Worm (Caenorhabditis elegans): ENCODE measurements around the gene dhs-16.

Gene dhs-16

ce11 chrV:5939503-5940072, 44.0 kb upstream of the dhs-16 start, which contains the start of gene syf-3 (continued):
- peak; percentile 99 to 100 for TF ChIP-seq lin-35 (GFP tag; optimal IDR thresholded peaks at IDR 0.05)
- no peak for TF ChIP-seq tlp-1 (tag; optimal IDR thresholded peaks at IDR 0.05)
- no peak for TF ChIP-seq fkh-10 (GFP tag; optimal IDR thresholded peaks at IDR 0.05)
- TF ChIP-seq unc-130 (tag; optimal IDR thresholded peaks at IDR 0.05): no peak
- no peak for TF ChIP-seq egl-27 (tag; optimal IDR thresholded peaks at IDR 0.05)
- TF ChIP-seq nhr-85 (tag): peak; percentile 79
- no peak for TF ChIP-seq hpl-2 (GFP tag; optimal IDR thresholded peaks at IDR 0.05)
- peak; percentile 68 for TF ChIP-seq skn-1 (tag; optimal IDR thresholded peaks at IDR 0.05)
- TF ChIP-seq sptf-1 (tag; optimal IDR thresholded peaks at IDR 0.05): no peak
- TF ChIP-seq vab-15 (tag; optimal IDR thresholded peaks at IDR 0.05): peak; percentile 25
- TF ChIP-seq dsc-1 (tag; optimal IDR thresholded peaks at IDR 0.05): peak; percentile 72
- TF ChIP-seq rnt-1 (tag; optimal IDR thresholded peaks at IDR 0.05): peak; percentile 87
- TF ChIP-seq nhr-20 (tag; optimal IDR thresholded peaks at IDR 0.05): peak; percentile 49
- TF ChIP-seq alr-1 (tag; optimal IDR thresholded peaks at IDR 0.05; ENCODE audit: borderline replicate concordance): no peak
- no peak for TF ChIP-seq C34B4.2 (tag; optimal IDR thresholded peaks at IDR 0.05)
- TF ChIP-seq nhr-28 (tag; optimal IDR thresholded peaks at IDR 0.05): no peak
- TF ChIP-seq lin-15B (tag; optimal IDR thresholded peaks at IDR 0.05): no peak
- TF ChIP-seq nhr-71 (tag; optimal IDR thresholded peaks at IDR 0.05): peak; percentile 76
- peak; percentile 72 to 78 for TF ChIP-seq lsy-2 (tag; optimal IDR thresholded peaks at IDR 0.05)
- no peak for TF ChIP-seq pax-3 (tag; optimal IDR thresholded peaks at IDR 0.05)
- peak; percentile 67 for TF ChIP-seq mep-1 (tag; optimal IDR thresholded peaks at IDR 0.05)
- peak; percentile 57 to 73 (median 59) for TF ChIP-seq ceh-82 (tag; optimal IDR thresholded peaks at IDR 0.05)
- TF ChIP-seq swsn-7 (tag; optimal IDR thresholded peaks at IDR 0.05): peak; percentile 59
- TF ChIP-seq C04F5.9 (tag; optimal IDR thresholded peaks at IDR 0.05): peak; percentile 3
- no peak for TF ChIP-seq nhr-237 (tag; optimal IDR thresholded peaks at IDR 0.05)
- peak; percentile 99 to 100 (median 100) for TF ChIP-seq dpl-1 (GFP tag; optimal IDR thresholded peaks at IDR 0.05)
- no peak for TF ChIP-seq ztf-11 (tag; optimal IDR thresholded peaks at IDR 0.05)
- TF ChIP-seq elt-3 (tag; optimal IDR thresholded peaks at IDR 0.05): no peak
- peak; percentile 68 for TF ChIP-seq grh-1 (GFP tag; IDR thresholded peaks at IDR 0.05)
- peak; percentile 73 for TF ChIP-seq snu-23 (GFP tag; optimal IDR thresholded peaks at IDR 0.05)
- no peak for TF ChIP-seq nhr-84 (tag; optimal IDR thresholded peaks at IDR 0.05)
- no peak for TF ChIP-seq ceh-8 (GFP tag; optimal IDR thresholded peaks at IDR 0.05)
- TF ChIP-seq unc-86 (tag; optimal IDR thresholded peaks at IDR 0.05): peak; percentile 68
- TF ChIP-seq nhr-19 (GFP tag; conservative IDR thresholded peaks at IDR 0.05): no peak
- no peak for TF ChIP-seq sup-37 (GFP tag; optimal IDR thresholded peaks at IDR 0.05)
- no peak for TF ChIP-seq ceh-63 (GFP tag; optimal IDR thresholded peaks at IDR 0.05)
- peak; percentile 18 for TF ChIP-seq C16A3.4 (tag; optimal IDR thresholded peaks at IDR 0.05)
- no peak for TF ChIP-seq nhr-12 (tag; optimal IDR thresholded peaks at IDR 0.05)
- TF ChIP-seq lir-3 (tag; optimal IDR thresholded peaks at IDR 0.05; ENCODE audit: poor library complexity): peak; percentile 11
- no peak for TF ChIP-seq ets-5 (GFP tag; IDR thresholded peaks at IDR 0.05)
- TF ChIP-seq tbx-2 (tag; optimal IDR thresholded peaks at IDR 0.05): peak; percentile 61
- TF ChIP-seq ces-1 (GFP tag; optimal IDR thresholded peaks at IDR 0.05): no peak

ce11 chrV:5943167-5943566, 40.4 kb upstream of the dhs-16 start, which contains the start of gene pst-1:
Gene pst-1 (plus strand): TSS chrV:5943467.
- TF ChIP-seq rnt-1 (tag; optimal IDR thresholded peaks at IDR 0.05) (no peak), nhr-71 (tag; optimal IDR thresholded peaks at IDR 0.05) (no peak), nhr-20 (tag; optimal IDR thresholded peaks at IDR 0.05) (no peak)

Data from whole organism, L1 larva.